Worm (Caenorhabditis elegans) whole organism, L2 larva: ENCODE measurements around the gene C53C11.5.

Experiments
- ama-1 ChIP-seq: fragments of 150-350 bp; optimal IDR thresholded peaks from 2 replicates; lab custom pipeline; 2018; ENCODE audit warnings: inconsistent platforms
- egl-27 ChIP-seq: sonication (generic microtip); optimal IDR thresholded peaks from 3 replicates; lab custom pipeline; 2017; ENCODE audit warnings: missing biosample characterization, missing genetic modification reagents, missing genetic modification characterization
- fos-1 ChIP-seq: fragments of 150-350 bp; optimal IDR thresholded peaks from 2 replicates; lab custom pipeline; 2014; ENCODE audit warnings: missing biosample characterization, missing genetic modification characterization
- nhr-129 ChIP-seq: fragments of 150-350 bp; optimal IDR thresholded peaks from 2 replicates; lab custom pipeline; 2014; ENCODE audit warnings: missing biosample characterization, missing genetic modification characterization
- nhr-23 ChIP-seq: fragments of 150-350 bp; optimal IDR thresholded peaks from 2 replicates; lab custom pipeline; 2014; ENCODE audit warnings: missing biosample characterization, missing genetic modification reagents, missing genetic modification characterization
- skn-1 ChIP-seq: sonication (generic microtip); optimal IDR thresholded peaks from 2 replicates; lab custom pipeline; 2017; ENCODE audit warnings: missing biosample characterization, missing genetic modification characterization
- sma-3 ChIP-seq: sonication (generic microtip); optimal IDR thresholded peaks from 2 replicates; lab custom pipeline; 2016; ENCODE audit warnings: missing genetic modification reagents, missing genetic modification characterization, missing compliant biosample characterization
- snpc-4 ChIP-seq: fragments of 150-350 bp; optimal IDR thresholded peaks from 2 replicates; lab custom pipeline; 2014; ENCODE audit warnings: missing biosample characterization, missing genetic modification characterization
- unc-39 ChIP-seq: fragments of 150-350 bp; optimal IDR thresholded peaks from 2 replicates; lab custom pipeline; 2014; ENCODE audit warnings: missing biosample characterization, missing genetic modification characterization

DNA sequence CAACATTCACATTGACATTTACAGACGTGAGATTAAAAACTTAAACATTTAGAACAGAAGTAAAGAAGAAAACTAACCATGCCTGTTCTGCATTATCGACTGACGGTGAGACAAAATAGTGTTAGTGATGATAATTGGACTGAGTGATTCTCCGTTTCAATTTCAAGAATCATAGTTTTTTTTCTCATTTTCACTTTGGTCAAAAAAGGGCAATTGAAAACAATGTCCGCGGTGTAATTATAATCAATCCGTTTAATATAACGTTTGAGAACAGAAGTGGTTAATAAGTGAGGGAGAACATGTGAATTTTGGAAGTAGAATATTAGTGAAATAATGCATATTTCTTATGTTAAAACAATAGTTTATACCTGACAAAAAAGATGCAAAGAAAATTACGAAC is 45.8 kb downstream of the C53C11.5 start, which contains the start of gene F10D7.10:
- TF ChIP-seq fos-1 (tag; lab: Kevin White, UChicago) (no peak), egl-27 (no peak), skn-1 (tag; lab: Kevin White, UChicago) (no peak), nhr-129 (tag; lab: Kevin White, UChicago) (no peak), ama-1 (lab: Kevin White, UChicago) (no peak), snpc-4 (tag; lab: Kevin White, UChicago) (no peak), unc-39 (no peak), nhr-23 (tag; lab: Kevin White, UChicago) (no peak), sma-3 (GFP tag; lab: Kevin White, UChicago) (no peak)
